Worm (Caenorhabditis elegans) whole organism, L2 larva: Measurements from ENCODE around the gene T20B12.5.

Experiments used
- F13H6.1 ChIP-seq: sonication (generic microtip); optimal IDR thresholded peaks from 2 replicates; lab custom pipeline; 2016; ENCODE audit warnings: missing genetic modification characterization, missing compliant biosample characterization
- blmp-1 ChIP-seq: sonication (generic microtip); optimal IDR thresholded peaks from 2 replicates; lab custom pipeline; 2017; ENCODE audit warnings: missing genetic modification characterization, mild to moderate bottlenecking, missing compliant biosample characterization, antibody characterized with exemption, moderate library complexity; ENCODE audit not compliant: insufficient read depth
- elt-1 ChIP-seq: fragments of 150-350 bp; optimal IDR thresholded peaks from 2 replicates; lab custom pipeline; 2014; ENCODE audit warnings: missing biosample characterization, missing genetic modification characterization
- lin-11 ChIP-seq: fragments of 150-350 bp; sonication (generic microtip); optimal IDR thresholded peaks from 2 replicates; lab custom pipeline; 2014; ENCODE audit warnings: missing biosample characterization, missing genetic modification characterization, inconsistent platforms, mixed read lengths
- lin-39 ChIP-seq: fragments of 150-350 bp; optimal IDR thresholded peaks from 2 replicates; lab custom pipeline; 2014; ENCODE audit warnings: missing biosample characterization, missing genetic modification reagents, missing genetic modification characterization
- lsy-2 ChIP-seq, 2 experiments: fragments of 150-350 bp in 1 of 2; sonication (generic microtip) in 1 of 2; optimal IDR thresholded peaks; 2 replicates each; lab custom pipeline; 2014 to 2017; ENCODE audit warnings: missing biosample characterization in 2 of 2, missing genetic modification characterization in 2 of 2
- nhr-10 ChIP-seq: sonication (generic microtip); optimal IDR thresholded peaks from 2 replicates; lab custom pipeline; 2017; ENCODE audit warnings: missing biosample characterization, missing genetic modification characterization
- nhr-11 ChIP-seq: fragments of 150-350 bp; optimal IDR thresholded peaks from 2 replicates; lab custom pipeline; 2014; ENCODE audit warnings: missing biosample characterization, missing genetic modification characterization
- nhr-12 ChIP-seq: fragments of 150-350 bp; optimal IDR thresholded peaks from 2 replicates; lab custom pipeline; 2014; ENCODE audit warnings: missing biosample characterization, missing genetic modification characterization
- nhr-21 ChIP-seq: fragments of 150-350 bp; optimal IDR thresholded peaks from 2 replicates; lab custom pipeline; 2014; ENCODE audit warnings: missing biosample characterization, missing genetic modification characterization
- nhr-23 ChIP-seq: fragments of 150-350 bp; optimal IDR thresholded peaks from 2 replicates; lab custom pipeline; 2014; ENCODE audit warnings: missing biosample characterization, missing genetic modification reagents, missing genetic modification characterization
- nhr-25 ChIP-seq: fragments of 150-350 bp; sonication (generic microtip); optimal IDR thresholded peaks from 3 replicates; lab custom pipeline; 2014; ENCODE audit warnings: missing biosample characterization, missing genetic modification characterization
- nhr-77 ChIP-seq: fragments of 150-350 bp; optimal IDR thresholded peaks from 2 replicates; lab custom pipeline; 2014; ENCODE audit warnings: missing biosample characterization, missing genetic modification characterization
- snpc-4 ChIP-seq: fragments of 150-350 bp; optimal IDR thresholded peaks from 2 replicates; lab custom pipeline; 2014; ENCODE audit warnings: missing biosample characterization, missing genetic modification characterization

- no peak for TF ChIP-seq lsy-2 (tag; optimal IDR thresholded peaks at IDR 0.05; lab: Kevin White, UChicago)
- no peak for TF ChIP-seq blmp-1
- TF ChIP-seq F13H6.1 = no peak
- no peak for TF ChIP-seq snpc-4 (tag; lab: Kevin White, UChicago)
- no peak for TF ChIP-seq nhr-21 (tag; lab: Kevin White, UChicago)
- TF ChIP-seq nhr-10 (tag; lab: Kevin White, UChicago) = no peak
- no peak for TF ChIP-seq nhr-23
- no peak for TF ChIP-seq nhr-77 (tag; lab: Kevin White, UChicago)
- no peak for TF ChIP-seq nhr-12 (tag; lab: Kevin White, UChicago)
- no peak for TF ChIP-seq lin-11 (tag; lab: Kevin White, UChicago)
- TF ChIP-seq elt-1 (tag; lab: Kevin White, UChicago) = no peak
- no peak for TF ChIP-seq nhr-25 (tag; lab: Kevin White, UChicago)
- TF ChIP-seq lin-39 = no peak
- no peak for TF ChIP-seq nhr-11 (tag; lab: Kevin White, UChicago)
Measured at ce11 chrIII:7343389-7343788, 23.5 kb downstream of the T20B12.5 start, which contains the start of gene F08F8.6.
